Fruit fly (Drosophila melanogaster): Measurements from ENCODE around the gene CG42535.

- TF ChIP-seq CG8478 (optimal IDR thresholded peaks at IDR 0.05) = no peak
- TF ChIP-seq pan (optimal IDR thresholded peaks at IDR 0.05) = no peak
These were observed 45.1 kb upstream of the CG42535 start for dm6 chr3L:10675635-10676393.

All from whole organism.